Fruit fly (Drosophila melanogaster) whole organism, wandering third instar larva: ENCODE measurements around the gene CG4465.
A peak's percentile ranks its signal among the peaks of the same experiment; 100 is the strongest.

Source experiments
- Abd-B ChIP-seq: fragments of >200 bp; optimal IDR thresholded peaks from 2 replicates; lab custom pipeline; 2017; ENCODE audit warnings: missing biosample characterization, missing genetic modification characterization
- CG32264 ChIP-seq: fragments of 200-800 bp; sonication (Bioruptor generic); optimal IDR thresholded peaks from 2 replicates; lab custom pipeline; 2016; ENCODE audit warnings: missing biosample characterization, missing genetic modification characterization
- CG9705 ChIP-seq: fragments of 200-800 bp; sonication (Bioruptor generic); optimal IDR thresholded peaks from 2 replicates; lab custom pipeline; 2018; ENCODE audit warnings: missing biosample characterization, mild to moderate bottlenecking, missing genetic modification characterization
- CrebA ChIP-seq: fragments of 200-800 bp; sonication (Bioruptor generic); optimal IDR thresholded peaks from 2 replicates; lab custom pipeline; 2016; ENCODE audit warnings: missing biosample characterization, mild to moderate bottlenecking, missing genetic modification characterization, borderline replicate concordance
- Dfd ChIP-seq: fragments of >200 bp; optimal IDR thresholded peaks from 2 replicates; lab custom pipeline; 2017; ENCODE audit warnings: missing biosample characterization, missing genetic modification characterization
- Dif ChIP-seq: fragments of 200-275, 200-300 bp; sonication (Bioruptor generic); optimal IDR thresholded peaks from 2 replicates; lab custom pipeline; 2018; ENCODE audit warnings: missing biosample characterization, missing genetic modification characterization; ENCODE audit not compliant: partially characterized antibody
- GATAd ChIP-seq: sonication (Bioruptor generic); optimal IDR thresholded peaks from 2 replicates; lab custom pipeline; 2016; ENCODE audit warnings: missing biosample characterization, missing genetic modification characterization
- Hnf4 ChIP-seq: fragments of 200-800 bp; sonication (Bioruptor generic); optimal IDR thresholded peaks from 2 replicates; lab custom pipeline; 2016; ENCODE audit warnings: missing biosample characterization, mild to moderate bottlenecking, missing genetic modification characterization
- Hr78 ChIP-seq: fragments of >200 bp; optimal IDR thresholded peaks from 2 replicates; lab custom pipeline; 2017; ENCODE audit warnings: missing biosample characterization, missing genetic modification characterization
- Hr83 ChIP-seq: fragments of 200-300 bp; sonication (Bioruptor generic); optimal IDR thresholded peaks from 2 replicates; lab custom pipeline; 2016; ENCODE audit warnings: missing biosample characterization, mild to moderate bottlenecking, missing genetic modification characterization, moderate library complexity; ENCODE audit not compliant: poor library complexity, severe bottlenecking
- Jra ChIP-seq: sonication (Bioruptor generic); optimal IDR thresholded peaks from 2 replicates; lab custom pipeline; 2016; ENCODE audit warnings: missing biosample characterization, missing genetic modification characterization
- Myc ChIP-seq: fragments of >200 bp; optimal IDR thresholded peaks from 2 replicates; lab custom pipeline; 2017
- N ChIP-seq: fragments of >200 bp; optimal IDR thresholded peaks from 2 replicates; lab custom pipeline; 2018; ENCODE audit warnings: missing biosample characterization, missing external identifiers, missing genetic modification characterization
- OdsH ChIP-seq: fragments of 200-800 bp; sonication (Bioruptor generic); optimal IDR thresholded peaks from 2 replicates; lab custom pipeline; 2016; ENCODE audit warnings: missing biosample characterization, mild to moderate bottlenecking, missing genetic modification characterization
- Rel ChIP-seq, 2 experiments: fragments of 200-800 bp; sonication (Bioruptor generic) in 1 of 2; optimal IDR thresholded peaks; 2 replicates in 1 of 2; 3 replicates in 1 of 2; lab custom pipeline; 2016 to 2019; ENCODE audit warnings: mild to moderate bottlenecking in 2 of 2, missing biosample characterization in 2 of 2, missing genetic modification characterization in 2 of 2, moderate library complexity in 1 of 2
- Sp1 ChIP-seq: fragments of 200-800 bp; sonication (Bioruptor generic); optimal IDR thresholded peaks from 3 replicates; lab custom pipeline; 2019; ENCODE audit warnings: missing biosample characterization, mild to moderate bottlenecking, missing genetic modification characterization, moderate library complexity
- Vsx2 ChIP-seq: fragments of 200-300, 225-300 bp; sonication (Bioruptor generic); optimal IDR thresholded peaks from 2 replicates; lab custom pipeline; 2018; ENCODE audit warnings: missing biosample characterization, missing genetic modification characterization; ENCODE audit not compliant: partially characterized antibody
- dl ChIP-seq, 2 experiments: fragments of 175-275, 200-275 bp in 1 of 2; fragments of 200-275 bp in 1 of 2; sonication (Bioruptor generic); optimal IDR thresholded peaks; lab custom pipeline; 2018; ENCODE audit warnings: mild to moderate bottlenecking in 2 of 2, missing biosample characterization in 2 of 2, missing genetic modification characterization in 2 of 2, moderate library complexity in 2 of 2; ENCODE audit not compliant: partially characterized antibody in 2 of 2, insufficient read depth in 1 of 2
- dmrt93B ChIP-seq: fragments of 200-800 bp; sonication (Bioruptor generic); optimal IDR thresholded peaks from 2 replicates; lab custom pipeline; 2018; ENCODE audit warnings: missing biosample characterization, mild to moderate bottlenecking, missing genetic modification characterization
- dsf ChIP-seq: sonication (Bioruptor generic); optimal IDR thresholded peaks from 2 replicates; lab custom pipeline; 2016; ENCODE audit warnings: missing biosample characterization, missing genetic modification characterization, borderline replicate concordance
- ey ChIP-seq: fragments of 200-800 bp; sonication (Bioruptor generic); optimal IDR thresholded peaks from 2 replicates; lab custom pipeline; 2016; ENCODE audit warnings: missing biosample characterization, missing genetic modification characterization
- foxo ChIP-seq, 2 experiments: fragments of 200-800 bp; sonication (Bioruptor generic); optimal IDR thresholded peaks; 2 replicates in 1 of 2; 3 replicates in 1 of 2; lab custom pipeline; 2016 to 2017; ENCODE audit warnings: missing biosample characterization in 2 of 2, missing genetic modification characterization in 2 of 2
- h ChIP-seq: fragments of 200-800 bp; sonication (Bioruptor generic); optimal IDR thresholded peaks from 3 replicates; lab custom pipeline; 2016; ENCODE audit warnings: missing biosample characterization, mild to moderate bottlenecking, missing genetic modification characterization
- jim ChIP-seq: fragments of 175-275, 200-325 bp; sonication (Bioruptor generic); optimal IDR thresholded peaks from 2 replicates; lab custom pipeline; 2016; ENCODE audit warnings: missing biosample characterization, mild to moderate bottlenecking, missing genetic modification characterization
- lola ChIP-seq: fragments of >200 bp; optimal IDR thresholded peaks from 2 replicates; lab custom pipeline; 2017; ENCODE audit warnings: missing biosample characterization, missing genetic modification characterization
- pan ChIP-seq: fragments of >200 bp; optimal IDR thresholded peaks from 2 replicates; lab custom pipeline; 2017
- rgr ChIP-seq: fragments of 200-800 bp; sonication (Bioruptor generic); optimal IDR thresholded peaks from 3 replicates; lab custom pipeline; 2016; ENCODE audit warnings: missing biosample characterization, mild to moderate bottlenecking, missing genetic modification characterization
- sage ChIP-seq: fragments of 200-800 bp; sonication (Bioruptor generic); optimal IDR thresholded peaks from 2 replicates; lab custom pipeline; 2016; ENCODE audit warnings: missing biosample characterization, mild to moderate bottlenecking, missing genetic modification characterization
- sv ChIP-seq: fragments of 200-800 bp; sonication (Bioruptor generic); optimal IDR thresholded peaks from 3 replicates; lab custom pipeline; 2016; ENCODE audit warnings: missing biosample characterization, missing genetic modification characterization
- tai ChIP-seq: sonication (Bioruptor generic); optimal IDR thresholded peaks from 2 replicates; lab custom pipeline; 2016; ENCODE audit warnings: missing biosample characterization, missing genetic modification characterization

Gene CG4465

DNA sequence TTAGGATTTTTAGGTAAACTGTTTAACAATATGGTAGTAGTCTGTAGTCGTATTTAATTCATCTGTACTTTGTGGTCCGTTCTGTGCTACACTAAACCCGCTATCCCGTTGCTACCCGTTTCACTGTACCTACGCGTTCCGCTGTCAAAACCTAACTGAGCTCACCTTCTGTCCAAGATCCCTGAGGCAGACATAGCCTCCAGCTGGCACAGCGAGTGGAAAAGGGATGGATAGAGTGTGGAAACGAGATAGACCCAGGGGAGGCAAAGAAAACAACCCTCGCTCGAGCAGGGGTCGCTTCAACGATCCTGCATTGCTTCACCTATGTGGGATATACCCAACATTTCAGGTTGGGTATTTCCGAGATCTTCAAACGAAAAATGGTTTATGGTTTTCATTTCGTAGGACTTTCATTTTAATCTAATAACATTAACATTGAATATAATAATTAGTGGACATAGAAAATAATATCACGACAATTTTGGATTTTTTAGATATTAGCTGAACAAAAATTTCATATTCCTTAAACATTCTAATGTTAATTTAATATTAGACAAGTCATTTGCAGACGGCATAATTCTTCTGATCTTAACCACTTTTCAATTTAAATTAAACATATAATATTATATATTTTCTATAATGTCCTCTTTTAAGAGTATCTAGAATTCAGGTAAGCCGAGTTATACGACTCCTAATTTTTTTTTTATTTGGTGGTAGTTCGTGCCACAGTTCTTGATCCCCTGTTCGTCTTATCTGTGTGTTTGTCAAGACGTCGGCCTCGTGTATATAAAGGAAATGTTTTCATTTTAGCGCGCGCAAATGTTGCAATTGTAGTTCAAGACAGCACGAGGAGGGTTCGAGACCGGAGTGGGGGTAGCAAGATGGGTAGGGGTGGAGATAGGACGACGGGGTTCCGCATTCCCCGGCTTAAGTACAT, 17.5 kb upstream of the CG4465 start, which contains the start of gene mira:
mira (minus strand) TSS at position 281 of the 937 bp plus-strand sequence.
- no peak for TF ChIP-seq Dfd (GFP tag; lab: Kevin White, UChicago)
- TF ChIP-seq h (GFP tag; lab: Kevin White, UChicago), result no peak
- no peak for TF ChIP-seq CrebA (GFP tag; lab: Kevin White, UChicago)
- no peak for TF ChIP-seq Hr78 (GFP tag; lab: Kevin White, UChicago)
- TF ChIP-seq OdsH (GFP tag; lab: Kevin White, UChicago), result no peak
- TF ChIP-seq Dif, result no peak
- TF ChIP-seq rgr (GFP tag; lab: Kevin White, UChicago), result no peak
- no peak for TF ChIP-seq dmrt93B (GFP tag; lab: Kevin White, UChicago)

DNA sequence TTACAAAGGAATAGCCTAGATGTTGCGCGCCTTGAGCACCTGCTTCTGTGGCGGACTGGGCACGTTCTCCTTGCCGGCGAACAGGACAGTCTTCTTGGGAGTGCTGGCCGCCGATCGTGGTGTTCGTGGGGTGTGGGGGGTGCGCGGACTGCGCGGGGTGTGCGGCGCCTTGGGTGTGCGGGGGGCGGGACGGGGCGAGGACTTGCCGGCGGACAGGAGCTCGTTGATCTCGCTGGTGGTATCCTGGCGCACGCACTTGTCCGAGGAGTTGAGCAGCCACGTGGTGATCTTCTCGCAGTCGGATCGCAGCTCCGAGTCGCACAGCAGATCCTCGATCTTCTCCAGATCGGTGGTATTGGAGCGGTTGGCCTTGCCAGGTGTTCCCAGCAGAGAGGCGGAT, 14.5 kb upstream of the CG4465 start:
- TF ChIP-seq GATAd (GFP tag; lab: Kevin White, UChicago), result no peak
- no peak for TF ChIP-seq Vsx2 (GFP tag; lab: Kevin White, UChicago)
- TF ChIP-seq Dfd (GFP tag; lab: Kevin White, UChicago), result peak; percentile 95
- no peak for TF ChIP-seq pan
- no peak for TF ChIP-seq ey
- TF ChIP-seq, all 38 proteins: peak for 1

DNA sequence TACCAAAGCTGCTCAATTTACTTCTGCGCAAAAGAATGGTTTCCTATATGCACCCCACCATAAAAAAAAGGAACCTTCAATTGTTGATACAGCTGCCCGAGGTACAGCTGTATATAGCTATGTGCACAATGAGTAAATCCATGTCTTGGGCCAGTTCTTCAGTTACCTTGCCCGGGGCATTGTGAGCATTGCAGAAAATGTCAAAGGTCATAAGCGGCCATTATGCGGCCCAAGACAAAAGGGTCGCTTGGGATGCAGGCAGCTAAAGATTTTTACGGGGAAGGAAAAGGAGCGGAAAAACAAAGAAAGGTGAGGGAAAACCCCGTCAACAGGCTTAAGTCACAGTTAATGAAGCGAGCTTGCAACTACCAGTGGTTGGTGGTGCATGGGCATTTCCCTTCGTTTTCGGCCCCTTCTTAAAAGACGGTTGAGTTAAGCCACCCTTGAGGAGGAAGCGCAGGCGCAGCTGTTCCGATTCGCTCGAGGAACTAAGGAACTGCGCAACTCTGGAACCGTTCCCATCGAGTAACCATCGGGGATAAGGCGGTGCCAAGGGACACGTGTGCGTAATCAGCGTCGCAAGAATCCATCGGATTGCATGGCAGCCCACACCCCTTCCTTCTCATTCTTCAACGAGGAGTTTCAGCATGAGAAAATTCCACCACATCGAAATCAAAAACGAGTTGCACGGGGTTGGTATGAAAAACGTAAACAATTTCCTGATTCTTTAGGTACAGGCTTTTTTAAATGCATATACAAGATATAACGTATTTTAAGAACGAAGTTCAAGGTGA, 13.5 kb upstream of the CG4465 start:
- TF ChIP-seq Sp1 (no peak), rgr (GFP tag; lab: Kevin White, UChicago) (no peak), Dfd (GFP tag; lab: Kevin White, UChicago) (no peak), tai (GFP tag; lab: Kevin White, UChicago) (no peak), foxo (GFP tag; optimal IDR thresholded peaks at IDR 0.05; lab: Kevin White, UChicago) (no peak), dsf (GFP tag; lab: Kevin White, UChicago) (no peak), CrebA (GFP tag; lab: Kevin White, UChicago) (no peak), GATAd (GFP tag; lab: Kevin White, UChicago) (no peak), dmrt93B (GFP tag; lab: Kevin White, UChicago) (no peak), N (GFP tag; lab: Kevin White, UChicago) (no peak)

DNA sequence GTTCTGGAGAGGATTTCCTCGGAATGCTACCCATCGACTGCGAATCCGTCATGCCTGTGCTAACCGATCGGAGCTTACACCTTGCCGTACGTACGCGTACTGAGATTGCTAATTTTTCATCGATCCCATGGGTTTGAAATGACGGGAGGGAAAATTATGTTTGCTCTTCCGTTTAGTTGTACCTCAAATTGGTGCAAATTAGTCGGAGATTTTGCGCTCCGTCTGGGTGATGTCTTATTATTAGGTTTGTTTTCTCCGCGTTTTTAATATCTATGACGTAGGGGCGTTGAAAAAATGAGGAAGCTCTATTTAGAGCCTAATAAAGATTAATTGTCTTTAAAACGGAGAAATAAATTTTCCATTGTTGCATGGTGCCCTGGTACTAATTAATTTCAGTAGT, 10.9 kb upstream of the CG4465 start, which contains the start of gene CG4459:
CG4459 (minus strand) TSS at position 101 of the 400 bp plus-strand sequence.
- TF ChIP-seq Sp1 (no peak), Hr78 (GFP tag; lab: Kevin White, UChicago) (no peak), tai (GFP tag; lab: Kevin White, UChicago) (no peak), foxo (GFP tag; optimal IDR thresholded peaks at IDR 0.05; lab: Kevin White, UChicago) (no peak), CG32264 (no peak), Abd-B (GFP tag; lab: Kevin White, UChicago) (no peak), Rel (GFP tag; optimal IDR thresholded peaks at IDR 0.05; lab: Kevin White, UChicago) (no peak), Rel (tag; optimal IDR thresholded peaks at IDR 0.05; lab: Kevin White, UChicago) (no peak), N (GFP tag; lab: Kevin White, UChicago) (no peak), ey (no peak)

DNA sequence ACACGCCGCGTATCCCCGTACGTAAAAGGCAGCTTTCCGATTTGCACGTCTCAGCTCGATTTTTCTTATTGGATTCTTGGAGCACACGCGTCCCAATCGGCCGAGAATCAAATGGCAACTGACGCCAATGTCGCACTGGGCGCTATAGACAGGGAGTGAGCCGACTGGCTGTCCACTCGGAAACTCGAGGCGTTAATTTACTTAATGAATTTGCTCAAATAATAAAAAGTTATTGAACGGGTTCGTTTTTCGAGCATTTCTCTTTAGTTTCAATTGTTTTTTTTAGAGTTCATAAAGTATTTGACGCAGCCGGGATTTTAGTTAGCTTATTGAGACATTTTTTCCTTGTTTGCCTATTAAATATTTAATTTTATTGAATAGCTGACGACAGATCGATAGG, 7.6 kb upstream of the CG4465 start, which contains the start of gene CG4462:
CG4462 (minus strand) TSS at position 101 of the 400 bp plus-strand sequence.
- no peak for TF ChIP-seq ey
- TF ChIP-seq Myc (lab: Kevin White, UChicago), result no peak
- no peak for TF ChIP-seq Hr83 (GFP tag; lab: Kevin White, UChicago)
- no peak for TF ChIP-seq CrebA (GFP tag; lab: Kevin White, UChicago)
- no peak for TF ChIP-seq foxo (GFP tag; optimal IDR thresholded peaks at IDR 0.05; lab: Kevin White, UChicago)
- TF ChIP-seq Hnf4 (GFP tag; lab: Kevin White, UChicago), result no peak
- TF ChIP-seq tai (GFP tag; lab: Kevin White, UChicago), result no peak
- no peak for TF ChIP-seq dl (GFP tag; optimal IDR thresholded peaks at IDR 0.05; lab: Kevin White, UChicago; ENCODE audit: insufficient read depth in 1 of 2, partially characterized antibody in 2 of 2)
- no peak for TF ChIP-seq Vsx2 (GFP tag; lab: Kevin White, UChicago)
- no peak for TF ChIP-seq CG9705 (GFP tag; lab: Kevin White, UChicago)
- TF ChIP-seq Jra (GFP tag; lab: Kevin White, UChicago), result no peak
- TF ChIP-seq sage (GFP tag; lab: Kevin White, UChicago), result no peak
- no peak for TF ChIP-seq sv
- no peak for TF ChIP-seq h (GFP tag; lab: Kevin White, UChicago)
- no peak for TF ChIP-seq jim
- no peak for TF ChIP-seq lola (GFP tag; lab: Kevin White, UChicago)
